Worm (Caenorhabditis elegans): ENCODE measurements around the gene orc-5.

ce11 chrIV:10695203-10695602, 39.2 kb downstream of the orc-5 start, which contains the start of gene R102.4:
- TF ChIP-seq egl-27 (tag; optimal IDR thresholded peaks at IDR 0.05) (no peak), pqm-1 (tag; optimal IDR thresholded peaks at IDR 0.05) (no peak), Y116A8C.19 (tag; optimal IDR thresholded peaks at IDR 0.05; ENCODE audit: borderline replicate concordance) (no peak), zag-1 (tag; optimal IDR thresholded peaks at IDR 0.05) (no peak), zip-4 (GFP tag; optimal IDR thresholded peaks at IDR 0.05) (no peak), sup-37 (GFP tag; optimal IDR thresholded peaks at IDR 0.05) (no peak), lin-13 (GFP tag; optimal IDR thresholded peaks at IDR 0.05) (no peak)
